Fruit fly (Drosophila melanogaster) whole organism, embryonic: ENCODE measurements around the gene Spt7.

Experiments
- exex ChIP-seq: fragments of 200-800 bp; sonication (Bioruptor generic); optimal IDR thresholded peaks from 4 replicates; lab custom pipeline; 2018; ENCODE audit warnings: missing biosample characterization, mild to moderate bottlenecking, missing genetic modification characterization, moderate library complexity
- ftz-f1 ChIP-seq: fragments of 200-800 bp; sonication (Bioruptor generic); optimal IDR thresholded peaks from 2 replicates; lab custom pipeline; 2016; ENCODE audit warnings: missing biosample characterization, missing genetic modification characterization

DNA sequence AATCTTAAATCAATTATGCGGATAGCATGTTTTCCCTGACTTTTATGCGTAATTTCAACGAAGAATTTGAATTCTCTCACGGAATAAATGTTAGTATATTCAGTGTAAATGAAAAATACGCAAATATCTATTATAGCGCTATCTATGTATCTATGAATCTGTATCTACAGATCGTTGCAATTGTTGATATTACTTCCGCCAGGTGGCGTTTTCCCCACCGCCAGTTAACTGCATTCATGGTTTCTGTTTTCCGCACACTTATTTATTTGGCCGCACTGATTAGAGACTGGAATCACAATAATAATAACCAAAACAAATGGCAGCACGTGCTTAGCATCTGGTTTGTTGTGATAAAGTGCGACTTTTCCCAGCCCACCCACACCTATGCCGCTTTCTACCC, 32.5 kb downstream of the Spt7 start:
- TF ChIP-seq exex = no peak
- TF ChIP-seq ftz-f1 (GFP tag; lab: Kevin White, UChicago) = no peak
